Fruit fly (Drosophila melanogaster) whole organism, embryonic: ENCODE measurements around the gene Gyc89Da.

Experiments
- ATbp ChIP-seq: fragments of 200-800 bp; sonication (Bioruptor generic); optimal IDR thresholded peaks from 2 replicates; lab custom pipeline; 2017; ENCODE audit warnings: missing biosample characterization, mild to moderate bottlenecking, missing genetic modification characterization, missing genetic modification reagents
- B-H1 ChIP-seq: fragments of 200-800 bp; sonication (Bioruptor generic); IDR thresholded peaks from 3 replicates; pipeline ENCODE4 v1.3.6; 2022; ENCODE audit warnings: missing biosample characterization, missing genetic modification characterization
- Blimp-1 ChIP-seq: fragments of 200-800 bp; sonication (Bioruptor generic); optimal IDR thresholded peaks from 3 replicates; lab custom pipeline; 2018; ENCODE audit warnings: missing biosample characterization, missing genetic modification characterization, mild to moderate bottlenecking, moderate library complexity, missing genetic modification reagents
- Bteb2 ChIP-seq: fragments of 200-800 bp; sonication (Bioruptor generic); optimal IDR thresholded peaks from 2 replicates; lab custom pipeline; 2016; ENCODE audit warnings: missing biosample characterization, missing genetic modification characterization
- CG11695 ChIP-seq: fragments of 200-800 bp; sonication (Bioruptor generic); IDR thresholded peaks from 3 replicates; pipeline ENCODE4 v1.3.6; 2022; ENCODE audit warnings: missing biosample characterization, missing genetic modification characterization
- CG11696 ChIP-seq: fragments of 200-800 bp; sonication (Bioruptor generic); IDR thresholded peaks from 2 replicates; pipeline ENCODE4 v1.3.6; 2022; ENCODE audit warnings: missing biosample characterization, missing genetic modification characterization
- CG12104 ChIP-seq: fragments of 200-800 bp; sonication (Bioruptor generic); optimal IDR thresholded peaks from 3 replicates; lab custom pipeline; 2016; ENCODE audit warnings: missing biosample characterization, missing genetic modification characterization
- CG12391 ChIP-seq: fragments of 200-800 bp; sonication (Bioruptor generic); optimal IDR thresholded peaks from 3 replicates; lab custom pipeline; 2018; ENCODE audit warnings: missing biosample characterization, mild to moderate bottlenecking, missing genetic modification characterization, moderate library complexity
- CG12769 ChIP-seq: fragments of 200-800 bp; sonication (Bioruptor generic); optimal IDR thresholded peaks from 2 replicates; lab custom pipeline; 2019; ENCODE audit warnings: missing biosample characterization, mild to moderate bottlenecking, missing genetic modification characterization, moderate library complexity
- CG14860 ChIP-seq: fragments of 200-800 bp; sonication (Bioruptor generic); IDR thresholded peaks from 3 replicates; pipeline ENCODE4 v1.3.6; 2022; ENCODE audit warnings: missing biosample characterization, missing genetic modification characterization; ENCODE audit not compliant: partially characterized antibody
- CG15011 ChIP-seq: fragments of 200-800 bp; sonication (Bioruptor generic); optimal IDR thresholded peaks from 3 replicates; lab custom pipeline; 2018; ENCODE audit warnings: missing biosample characterization, mild to moderate bottlenecking, missing genetic modification characterization
- CG16779 ChIP-seq: fragments of 200-800 bp; sonication (Bioruptor generic); IDR thresholded peaks from 2 replicates; pipeline ENCODE4 v1.3.6; 2022; ENCODE audit warnings: missing biosample characterization, missing genetic modification characterization
- CG17186 ChIP-seq: fragments of 200-800 bp; sonication (Bioruptor generic); optimal IDR thresholded peaks from 3 replicates; lab custom pipeline; 2017; ENCODE audit warnings: missing biosample characterization, missing genetic modification reagents, missing genetic modification characterization
- CG18619 ChIP-seq: fragments of 200-800 bp; sonication (Bioruptor generic); optimal IDR thresholded peaks from 3 replicates; lab custom pipeline; 2017; ENCODE audit warnings: missing biosample characterization, mild to moderate bottlenecking, missing genetic modification characterization
- CG2129 ChIP-seq: fragments of 200-800 bp; sonication (Bioruptor generic); IDR thresholded peaks from 2 replicates; pipeline ENCODE4 v1.3.6; 2022; ENCODE audit warnings: missing biosample characterization, missing genetic modification characterization; ENCODE audit not compliant: partially characterized antibody
- CG2678 ChIP-seq: fragments of 200-800 bp; sonication (Bioruptor generic); optimal IDR thresholded peaks from 3 replicates; lab custom pipeline; 2019; ENCODE audit warnings: missing biosample characterization, mild to moderate bottlenecking, missing genetic modification characterization, moderate library complexity
- CG30403 ChIP-seq: fragments of 200-800 bp; sonication (Bioruptor generic); optimal IDR thresholded peaks from 3 replicates; lab custom pipeline; 2016; ENCODE audit warnings: missing biosample characterization, missing genetic modification characterization
- CG32532 ChIP-seq: fragments of 200-800 bp; sonication (Bioruptor generic); IDR thresholded peaks from 2 replicates; pipeline ENCODE4 v1.3.6; 2022; ENCODE audit warnings: missing biosample characterization, missing genetic modification characterization
- CG33213 ChIP-seq: fragments of 200-800 bp; sonication (Bioruptor generic); optimal IDR thresholded peaks from 3 replicates; lab custom pipeline; 2016; ENCODE audit warnings: missing biosample characterization, missing genetic modification characterization
- CG6654 ChIP-seq: fragments of 200-800 bp; sonication (Bioruptor generic); optimal IDR thresholded peaks from 2 replicates; lab custom pipeline; 2017; ENCODE audit warnings: missing biosample characterization, mild to moderate bottlenecking, missing genetic modification characterization
- CG8924 ChIP-seq: fragments of 200-800 bp; optimal IDR thresholded peaks from 3 replicates; lab custom pipeline; 2019; ENCODE audit warnings: missing biosample characterization, mild to moderate bottlenecking, missing genetic modification characterization, moderate library complexity
- CG9932 ChIP-seq: fragments of 200-800 bp; sonication (Bioruptor generic); IDR thresholded peaks from 2 replicates; pipeline ENCODE4 v1.3.6; 2022; ENCODE audit warnings: missing biosample characterization, missing genetic modification characterization
- D19A ChIP-seq: fragments of 200-800 bp; optimal IDR thresholded peaks from 3 replicates; lab custom pipeline; 2019; ENCODE audit warnings: missing biosample characterization, mild to moderate bottlenecking, missing genetic modification characterization, moderate library complexity
- Fer2 ChIP-seq: fragments of 200-800 bp; sonication (Bioruptor generic); optimal IDR thresholded peaks from 2 replicates; lab custom pipeline; 2018; ENCODE audit warnings: missing biosample characterization, mild to moderate bottlenecking, missing genetic modification characterization, moderate library complexity
- MESR4 ChIP-seq: fragments of 200-800 bp; sonication (Bioruptor generic); optimal IDR thresholded peaks from 2 replicates; lab custom pipeline; 2018; ENCODE audit warnings: missing biosample characterization, mild to moderate bottlenecking, missing genetic modification characterization, moderate library complexity
- NC2β ChIP-seq: fragments of 200-800 bp; sonication (Bioruptor generic); optimal IDR thresholded peaks from 2 replicates; lab custom pipeline; 2016; ENCODE audit warnings: missing biosample characterization, missing genetic modification characterization
- Nf-YC ChIP-seq: fragments of 200-800 bp; optimal IDR thresholded peaks from 3 replicates; lab custom pipeline; 2019; ENCODE audit warnings: missing biosample characterization, mild to moderate bottlenecking, missing genetic modification characterization, moderate library complexity
- Oli ChIP-seq: fragments of 200-800 bp; sonication (Bioruptor generic); optimal IDR thresholded peaks from 2 replicates; lab custom pipeline; 2018; ENCODE audit warnings: missing biosample characterization, mild to moderate bottlenecking, missing genetic modification characterization, moderate library complexity
- Poxn ChIP-seq: fragments of 200-800 bp; sonication (Bioruptor generic); IDR thresholded peaks from 2 replicates; pipeline ENCODE4 v1.3.6; 2022; ENCODE audit warnings: missing biosample characterization, missing genetic modification characterization
- Vsx1 ChIP-seq: fragments of 200-800 bp; sonication (Bioruptor generic); optimal IDR thresholded peaks from 2 replicates; lab custom pipeline; 2017; ENCODE audit warnings: missing biosample characterization, mild to moderate bottlenecking, missing genetic modification characterization, missing genetic modification reagents
- YL-1 ChIP-seq: fragments of 200-800 bp; sonication (Bioruptor generic); optimal IDR thresholded peaks from 3 replicates; lab custom pipeline; 2017; ENCODE audit warnings: missing biosample characterization, mild to moderate bottlenecking, missing genetic modification characterization
- br ChIP-seq: fragments of >200 bp; optimal IDR thresholded peaks from 2 replicates; lab custom pipeline; 2017
- cato ChIP-seq: fragments of 200-800 bp; sonication (Bioruptor generic); optimal IDR thresholded peaks from 2 replicates; lab custom pipeline; 2016; ENCODE audit warnings: missing biosample characterization, missing genetic modification characterization, borderline replicate concordance
- chinmo ChIP-seq: fragments of 200-800 bp; sonication (Bioruptor generic); IDR thresholded peaks from 4 replicates; pipeline ENCODE4 v1.3.6; 2022; ENCODE audit warnings: missing biosample characterization, missing genetic modification characterization; ENCODE audit not compliant: partially characterized antibody
- chn ChIP-seq: fragments of 200-800 bp; sonication (Bioruptor generic); optimal IDR thresholded peaks from 2 replicates; lab custom pipeline; 2016; ENCODE audit warnings: missing biosample characterization, missing genetic modification characterization
- dmrt99B ChIP-seq: fragments of 200-800 bp; sonication (Bioruptor generic); optimal IDR thresholded peaks from 2 replicates; lab custom pipeline; 2018; ENCODE audit warnings: missing biosample characterization, mild to moderate bottlenecking, missing genetic modification characterization, moderate library complexity
- fd64A ChIP-seq: fragments of 200-800 bp; sonication (Bioruptor generic); optimal IDR thresholded peaks from 3 replicates; lab custom pipeline; 2018; ENCODE audit warnings: missing biosample characterization, mild to moderate bottlenecking, missing genetic modification characterization
- ftz-f1 ChIP-seq: fragments of 200-800 bp; sonication (Bioruptor generic); optimal IDR thresholded peaks from 2 replicates; lab custom pipeline; 2016; ENCODE audit warnings: missing biosample characterization, missing genetic modification characterization
- gcm ChIP-seq: fragments of 200-800 bp; sonication (Bioruptor generic); optimal IDR thresholded peaks from 2 replicates; lab custom pipeline; 2019; ENCODE audit warnings: missing biosample characterization, mild to moderate bottlenecking, missing genetic modification characterization, moderate library complexity
- hth ChIP-seq: fragments of >200 bp; optimal IDR thresholded peaks from 2 replicates; lab custom pipeline; 2017; ENCODE audit warnings: inconsistent platforms
- lmd ChIP-seq: fragments of 200-800 bp; sonication (Bioruptor generic); IDR thresholded peaks from 2 replicates; pipeline ENCODE4 v1.3.6; 2022; ENCODE audit warnings: missing biosample characterization, missing genetic modification characterization
- mld ChIP-seq: fragments of 200-800 bp; sonication (Bioruptor generic); IDR thresholded peaks from 3 replicates; pipeline ENCODE4 v1.3.6; 2022; ENCODE audit warnings: missing biosample characterization, missing genetic modification characterization; ENCODE audit not compliant: partially characterized antibody
- nau ChIP-seq: fragments of 200-800 bp; sonication (Bioruptor generic); optimal IDR thresholded peaks from 3 replicates; lab custom pipeline; 2017; ENCODE audit warnings: missing biosample characterization, mild to moderate bottlenecking, missing genetic modification characterization, missing genetic modification reagents
- row ChIP-seq: fragments of 200-800 bp; sonication (Bioruptor generic); IDR thresholded peaks from 3 replicates; pipeline ENCODE4 v1.3.6; 2022; ENCODE audit warnings: missing biosample characterization, missing genetic modification characterization
- sc ChIP-seq, 3 experiments: fragments of >200 bp in 2 of 3; fragments of 200-800 bp in 1 of 3; sonication (Bioruptor generic) in 1 of 3; optimal IDR thresholded peaks; 2 replicates in 2 of 3; 3 replicates in 1 of 3; lab custom pipeline; 2017; ENCODE audit warnings: mild to moderate bottlenecking in 1 of 3, missing biosample characterization in 1 of 3, missing genetic modification characterization in 1 of 3, missing genetic modification reagents in 1 of 3
- slbo ChIP-seq: fragments of 200-800 bp; sonication (Bioruptor generic); IDR thresholded peaks from 2 replicates; pipeline ENCODE4 v1.3.6; 2022; ENCODE audit warnings: missing biosample characterization, missing genetic modification characterization
- sr ChIP-seq: fragments of 200-800 bp; sonication (Bioruptor generic); IDR thresholded peaks from 3 replicates; pipeline ENCODE4 v1.3.6; 2022; ENCODE audit warnings: missing biosample characterization, missing genetic modification characterization
- ssp ChIP-seq: fragments of 200-800 bp; sonication (Bioruptor generic); IDR thresholded peaks from 2 replicates; pipeline ENCODE4 v1.3.6; 2022; ENCODE audit warnings: missing biosample characterization, missing genetic modification characterization
- unc-4 ChIP-seq: fragments of 200-800 bp; sonication (Bioruptor generic); IDR thresholded peaks from 2 replicates; pipeline ENCODE4 v1.3.6; 2022; ENCODE audit warnings: missing biosample characterization, missing genetic modification characterization; ENCODE audit not compliant: partially characterized antibody

Gyc89Da gene

DNA sequence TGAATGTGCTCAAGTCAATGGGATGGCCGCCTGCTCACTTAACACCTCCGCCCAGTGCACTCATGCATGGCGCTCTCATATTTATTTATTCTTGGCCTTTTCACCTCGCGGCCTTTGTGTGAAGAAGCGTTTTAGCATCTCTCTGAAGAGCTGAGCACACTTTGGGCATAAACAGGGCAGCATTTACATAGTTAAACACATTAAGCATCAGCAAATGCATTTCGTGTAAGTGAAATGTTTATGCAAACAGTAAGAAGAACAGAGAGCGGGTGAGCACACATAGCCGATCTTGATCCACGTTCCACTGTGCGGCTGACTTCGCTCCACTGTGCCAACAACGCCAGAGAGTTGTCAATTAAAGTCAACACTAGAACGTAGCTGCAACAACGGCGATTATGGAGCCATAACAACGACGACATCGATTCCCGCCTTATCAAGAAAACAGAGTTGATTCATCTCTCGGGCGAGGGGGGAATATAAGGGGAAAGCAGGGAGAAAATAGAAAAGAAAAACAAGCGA is 52.3 kb downstream of the Gyc89Da start (continued):
- TF ChIP-seq CG11695 (GFP tag; lab: Robert Waterston, UW) (0 out of 3 replicates have a peak, but pooled peaks have one; percentile 10), CG33213 (GFP tag; lab: Kevin White, UChicago) (peak; percentile 15), YL-1 (GFP tag; lab: Kevin White, UChicago) (no peak), CG11696 (GFP tag; lab: Robert Waterston, UW) (no peak), chn (peak; percentile 52), mld (GFP tag; lab: Robert Waterston, UW) (no peak), CG2678 (tag; lab: Kevin White, UChicago) (peak; percentile 49), CG8924 (tag; lab: Kevin White, UChicago) (peak; percentile 32), CG16779 (GFP tag; lab: Robert Waterston, UW) (no peak), D19A (tag; lab: Kevin White, UChicago) (peak; percentile 68), Blimp-1 (GFP tag; lab: Kevin White, UChicago) (peak; percentile 77), Vsx1 (peak; percentile 19), CG18619 (GFP tag; lab: Kevin White, UChicago) (peak; percentile 56), hth (lab: Kevin White, UChicago) (no peak), slbo (GFP tag; lab: Robert Waterston, UW) (no peak), gcm (peak; percentile 33), CG15011 (GFP tag; lab: Kevin White, UChicago) (peak; percentile 35), CG17186 (GFP tag; lab: Kevin White, UChicago) (peak; percentile 70), CG30403 (no peak), CG14860 (no peak), B-H1 (GFP tag; lab: Robert Waterston, UW) (peak; percentile 22; the same call in 1 of the 3 replicates), CG6654 (GFP tag; lab: Kevin White, UChicago) (peak; percentile 63), sr (no peak), MESR4 (GFP tag; lab: Kevin White, UChicago) (no peak), Fer2 (no peak), ftz-f1 (no peak), cato (GFP tag; lab: Kevin White, UChicago) (no peak), chinmo (GFP tag; lab: Robert Waterston, UW) (0 out of 4 replicates have a peak, but pooled peaks have one; percentile 55), dmrt99B (tag; lab: Kevin White, UChicago) (no peak), ssp (GFP tag; lab: Robert Waterston, UW) (peak; percentile 7; the same call in 1 of the 2 replicates), CG12104 (GFP tag; lab: Kevin White, UChicago) (peak; percentile 63), Nf-YC (tag; lab: Kevin White, UChicago) (no peak), fd64A (GFP tag; lab: Kevin White, UChicago) (peak; percentile 81), CG9932 (GFP tag; lab: Robert Waterston, UW) (no peak), sc (optimal IDR thresholded peaks at IDR 0.05; lab: Kevin White, UChicago) (no peak), sc (GFP tag; optimal IDR thresholded peaks at IDR 0.05; lab: Kevin White, UChicago) (peak; percentile 75), CG2129 (GFP tag; lab: Robert Waterston, UW) (no peak), unc-4 (GFP tag; lab: Robert Waterston, UW) (no peak), Poxn (GFP tag; lab: Robert Waterston, UW) (no peak), row (no peak; the same call in 2 of the 3 replicates), ATbp (GFP tag; lab: Kevin White, UChicago) (peak; percentile 64), NC2β (peak; percentile 56), CG12769 (no peak), lmd (peak; percentile 41; the same call in 1 of the 2 replicates), CG32532 (GFP tag; lab: Robert Waterston, UW) (no peak), nau (GFP tag; lab: Kevin White, UChicago) (peak; percentile 6), CG12391 (tag; lab: Kevin White, UChicago) (no peak), br (lab: Kevin White, UChicago) (no peak), Oli (tag; lab: Kevin White, UChicago) (peak; percentile 15), Bteb2 (no peak)
